Worm (Caenorhabditis elegans) whole organism, L1 larva: ENCODE data around the gene daf-15.

Experiments
- C04F5.9 ChIP-seq: sonication (generic microtip); optimal IDR thresholded peaks from 2 replicates; lab custom pipeline; 2016; ENCODE audit warnings: missing genetic modification characterization, missing compliant biosample characterization
- C16A3.4 ChIP-seq: fragments of 150-350 bp; optimal IDR thresholded peaks from 2 replicates; lab custom pipeline; 2014; ENCODE audit warnings: missing biosample characterization, missing genetic modification characterization
- F16B12.6 ChIP-seq: fragments of 150-350 bp; optimal IDR thresholded peaks from 2 replicates; lab custom pipeline; 2014; ENCODE audit warnings: missing biosample characterization, missing genetic modification characterization
- alr-1 ChIP-seq: fragments of 200-800 bp; sonication (Bioruptor generic); optimal IDR thresholded peaks from 2 replicates; lab custom pipeline; 2018; ENCODE audit warnings: borderline replicate concordance, mild to moderate bottlenecking, missing genetic modification characterization, missing compliant biosample characterization
- aly-2 ChIP-seq: fragments of 150-350 bp; optimal IDR thresholded peaks from 2 replicates; lab custom pipeline; 2014; ENCODE audit warnings: missing biosample characterization, missing genetic modification characterization
- blmp-1 ChIP-seq: fragments of 150-350 bp; optimal IDR thresholded peaks from 2 replicates; lab custom pipeline; 2014; ENCODE audit warnings: missing biosample characterization, missing genetic modification characterization
- ceh-82 ChIP-seq, 3 experiments: fragments of 150-350 bp in 1 of 3; sonication (generic microtip) in 2 of 3; optimal IDR thresholded peaks; 2 replicates each; lab custom pipeline; 2014 to 2017; ENCODE audit warnings: missing biosample characterization in 3 of 3, missing genetic modification characterization in 3 of 3
- ceh-88 ChIP-seq: fragments of 200-800 bp; sonication (Bioruptor generic); IDR thresholded peaks from 2 replicates; pipeline ENCODE4 v1.3.6; 2022; ENCODE audit warnings: missing genetic modification characterization, missing compliant biosample characterization
- efl-1 ChIP-seq, 4 experiments: fragments of 150-350 bp; optimal IDR thresholded peaks in 3 of 4; peaks in 1 of 4; 1 replicate in 1 of 4; 2 replicates in 3 of 4; lab custom pipeline; 2014; ENCODE audit warnings: missing biosample characterization in 2 of 4, missing genetic modification characterization in 2 of 4, missing genetic modification reagents in 2 of 4
- efl-3 ChIP-seq: fragments of 200-800 bp; sonication (Bioruptor generic); optimal IDR thresholded peaks from 2 replicates; lab custom pipeline; 2018; ENCODE audit warnings: mild to moderate bottlenecking, missing genetic modification characterization, missing compliant biosample characterization
- egl-13 ChIP-seq: sonication (generic microtip); optimal IDR thresholded peaks from 2 replicates; lab custom pipeline; 2016; ENCODE audit warnings: missing genotype, missing genetic modification reagents, missing genetic modification characterization, missing compliant biosample characterization
- elt-3 ChIP-seq, 6 experiments: fragments of 150-350 bp in 1 of 6; sonication (generic microtip); optimal IDR thresholded peaks; 2 replicates each; lab custom pipeline; 2017 to 2018; ENCODE audit warnings: missing biosample characterization in 6 of 6, missing genetic modification characterization in 6 of 6, inconsistent platforms in 1 of 6
- fkh-4 ChIP-seq: sonication (generic microtip); optimal IDR thresholded peaks from 2 replicates; lab custom pipeline; 2016; ENCODE audit warnings: missing compliant biosample characterization, missing genetic modification characterization, borderline replicate concordance
- fkh-8 ChIP-seq: sonication (generic microtip); optimal IDR thresholded peaks from 2 replicates; lab custom pipeline; 2016; ENCODE audit warnings: mild to moderate bottlenecking, missing genetic modification characterization, missing compliant biosample characterization
- grh-1 ChIP-seq: fragments of 200-800 bp; sonication (Bioruptor generic); IDR thresholded peaks from 2 replicates; pipeline ENCODE4 v1.3.6; 2022; ENCODE audit warnings: missing genetic modification reagents, missing genetic modification characterization, missing compliant biosample characterization
- hlh-4 ChIP-seq: sonication (generic microtip); optimal IDR thresholded peaks from 2 replicates; lab custom pipeline; 2016; ENCODE audit warnings: mild to moderate bottlenecking, missing genetic modification characterization, missing compliant biosample characterization
- hpl-2 ChIP-seq: fragments of 150-350 bp; optimal IDR thresholded peaks from 2 replicates; lab custom pipeline; 2014; ENCODE audit warnings: missing biosample characterization, missing genetic modification reagents, missing genetic modification characterization
- jun-1 ChIP-seq: fragments of 150-350 bp; optimal IDR thresholded peaks from 2 replicates; lab custom pipeline; 2014; ENCODE audit warnings: missing biosample characterization, missing genetic modification reagents, missing genetic modification characterization
- lin-13 ChIP-seq: fragments of 150-350 bp; optimal IDR thresholded peaks from 2 replicates; lab custom pipeline; 2014; ENCODE audit warnings: missing biosample characterization, missing genetic modification reagents, missing genetic modification characterization
- lin-14 ChIP-seq: fragments of 200-800 bp; sonication (Bioruptor generic); optimal IDR thresholded peaks from 2 replicates; lab custom pipeline; 2018; ENCODE audit warnings: mild to moderate bottlenecking, missing genetic modification characterization, moderate library complexity, missing compliant biosample characterization
- lin-35 ChIP-seq, 2 experiments: fragments of 150-350 bp; optimal IDR thresholded peaks; 2 replicates each; lab custom pipeline; 2014; ENCODE audit warnings: missing biosample characterization in 2 of 2, missing genetic modification characterization in 2 of 2, missing genetic modification reagents in 2 of 2
- lin-39 ChIP-seq: fragments of 150-350 bp; optimal IDR thresholded peaks from 2 replicates; lab custom pipeline; 2014; ENCODE audit warnings: missing biosample characterization, missing genetic modification reagents, missing genetic modification characterization
- mep-1 ChIP-seq: fragments of 150-350 bp; optimal IDR thresholded peaks from 2 replicates; lab custom pipeline; 2014; ENCODE audit warnings: missing biosample characterization, missing genetic modification characterization
- nhr-12 ChIP-seq: sonication (generic microtip); optimal IDR thresholded peaks from 2 replicates; lab custom pipeline; 2017; ENCODE audit warnings: missing biosample characterization, missing genetic modification characterization
- nhr-19 ChIP-seq: fragments of 200-800 bp; sonication (Bioruptor generic); conservative IDR thresholded peaks from 2 replicates; pipeline ENCODE4 v1.3.6; 2022; ENCODE audit warnings: missing genetic modification characterization, missing compliant biosample characterization
- nhr-20 ChIP-seq: sonication (generic microtip); optimal IDR thresholded peaks from 2 replicates; lab custom pipeline; 2016; ENCODE audit warnings: mild to moderate bottlenecking, missing genetic modification characterization, missing compliant biosample characterization
- nhr-237 ChIP-seq: fragments of 150-350 bp; optimal IDR thresholded peaks from 2 replicates; lab custom pipeline; 2014; ENCODE audit warnings: missing biosample characterization, missing genetic modification characterization
- nhr-28 ChIP-seq: fragments of 150-350 bp; optimal IDR thresholded peaks from 2 replicates; lab custom pipeline; 2014; ENCODE audit warnings: missing biosample characterization, missing genetic modification characterization
- nhr-77 ChIP-seq: fragments of 150-350 bp; optimal IDR thresholded peaks from 2 replicates; lab custom pipeline; 2014; ENCODE audit warnings: missing biosample characterization, missing genetic modification characterization
- pag-3 ChIP-seq: sonication (generic microtip); optimal IDR thresholded peaks from 2 replicates; lab custom pipeline; 2017; ENCODE audit warnings: missing genetic modification characterization, mild to moderate bottlenecking, missing compliant biosample characterization, antibody characterized with exemption, borderline replicate concordance; ENCODE audit not compliant: insufficient read depth
- pax-3 ChIP-seq: fragments of 200-800 bp; sonication (Bioruptor generic); optimal IDR thresholded peaks from 2 replicates; lab custom pipeline; 2018; ENCODE audit warnings: mild to moderate bottlenecking, missing genetic modification characterization, moderate library complexity, missing compliant biosample characterization
- rnt-1 ChIP-seq: sonication (generic microtip); optimal IDR thresholded peaks from 2 replicates; lab custom pipeline; 2016; ENCODE audit warnings: mild to moderate bottlenecking, missing genetic modification characterization, moderate library complexity, missing compliant biosample characterization
- sptf-1 ChIP-seq: fragments of 150-350 bp; optimal IDR thresholded peaks from 2 replicates; lab custom pipeline; 2014; ENCODE audit warnings: missing biosample characterization, missing genetic modification characterization
- sup-37 ChIP-seq: fragments of 200-800 bp; sonication (Bioruptor generic); optimal IDR thresholded peaks from 2 replicates; lab custom pipeline; 2018; ENCODE audit warnings: mild to moderate bottlenecking, missing genetic modification characterization, missing compliant biosample characterization
- tbx-2 ChIP-seq: sonication (generic microtip); optimal IDR thresholded peaks from 2 replicates; lab custom pipeline; 2016; ENCODE audit warnings: missing genetic modification characterization, missing compliant biosample characterization
- unc-30 ChIP-seq: sonication (generic microtip); optimal IDR thresholded peaks from 2 replicates; lab custom pipeline; 2017; ENCODE audit warnings: missing biosample characterization, missing genetic modification characterization
- unc-86 ChIP-seq: sonication (generic microtip); optimal IDR thresholded peaks from 2 replicates; lab custom pipeline; 2016; ENCODE audit warnings: missing genetic modification characterization, missing compliant biosample characterization
- vab-15 ChIP-seq: sonication (generic microtip); optimal IDR thresholded peaks from 2 replicates; lab custom pipeline; 2017; ENCODE audit warnings: missing genotype, mild to moderate bottlenecking, missing genetic modification characterization, missing compliant biosample characterization
- xbp-1 ChIP-seq: sonication (generic microtip); optimal IDR thresholded peaks from 2 replicates; lab custom pipeline; 2016; ENCODE audit warnings: missing genetic modification characterization, missing compliant biosample characterization
- zag-1 ChIP-seq: fragments of 150-350 bp; optimal IDR thresholded peaks from 2 replicates; lab custom pipeline; 2014; ENCODE audit warnings: missing biosample characterization, missing genetic modification characterization

The daf-15 gene

DNA sequence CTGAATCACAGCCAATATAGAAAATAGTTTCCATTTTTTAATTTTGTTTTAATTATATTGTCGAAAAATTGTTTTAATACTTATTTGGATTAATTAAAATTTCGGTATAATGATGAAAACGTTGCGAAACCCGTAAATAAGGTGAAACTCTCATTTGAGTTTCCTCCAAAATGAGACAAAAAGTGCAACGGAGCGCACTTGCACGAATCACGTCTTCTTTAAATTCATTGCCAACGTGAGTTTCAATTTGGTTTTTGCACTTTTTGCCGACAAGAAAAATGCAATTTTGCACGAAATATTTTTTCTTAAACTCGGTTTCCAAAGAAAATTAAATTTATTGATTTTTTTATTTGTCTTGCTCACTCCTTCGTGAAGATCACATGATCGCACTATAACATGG is at the start of gene daf-15 (continued):
- TF ChIP-seq ceh-82 (tag; optimal IDR thresholded peaks at IDR 0.05; lab: Kevin White, UChicago) (peak in 2 of 3 experiments; percentile 20 to 78), C16A3.4 (tag; lab: Kevin White, UChicago) (peak; percentile 68), nhr-12 (tag; lab: Kevin White, UChicago) (no peak), blmp-1 (tag; lab: Kevin White, UChicago) (peak; percentile 42), sup-37 (GFP tag; lab: Kevin White, UChicago) (no peak), elt-3 (tag; optimal IDR thresholded peaks at IDR 0.05; lab: Kevin White, UChicago) (peak in 2 of 6 experiments; percentile 9 to 30), lin-39 (tag; lab: Kevin White, UChicago) (peak; percentile 36), nhr-19 (GFP tag; lab: Robert Waterston, UW) (peak; percentile 35), ceh-88 (GFP tag; lab: Robert Waterston, UW) (no peak), hlh-4 (tag; lab: Kevin White, UChicago) (no peak), alr-1 (tag; lab: Kevin White, UChicago) (no peak), pax-3 (tag; lab: Kevin White, UChicago) (no peak), nhr-237 (tag; lab: Kevin White, UChicago) (no peak), lin-14 (GFP tag; lab: Kevin White, UChicago) (no peak), vab-15 (tag; lab: Kevin White, UChicago) (no peak), F16B12.6 (tag; lab: Kevin White, UChicago) (no peak), egl-13 (tag; lab: Kevin White, UChicago) (peak; percentile 25), lin-13 (GFP tag; lab: Kevin White, UChicago) (peak; percentile 40), nhr-77 (tag; lab: Kevin White, UChicago) (peak; percentile 13), grh-1 (0 out of 2 replicates have a peak, but pooled peaks have one; percentile 6), aly-2 (tag; lab: Kevin White, UChicago) (peak; percentile 5), unc-86 (tag; lab: Kevin White, UChicago) (peak; percentile 41), efl-3 (GFP tag; lab: Kevin White, UChicago) (no peak), lin-35 (GFP tag; optimal IDR thresholded peaks at IDR 0.05; lab: Kevin White, UChicago) (peak; percentile 95 to 98), efl-1 (optimal IDR thresholded peaks at IDR 0.05; lab: Kevin White, UChicago) (peak; percentile 83 to 97), efl-1 (GFP tag; optimal IDR thresholded peaks at IDR 0.05 in 1 of 2; lab: Kevin White, UChicago) (peak; percentile 97 to 100), jun-1 (tag; lab: Kevin White, UChicago) (no peak), zag-1 (tag; lab: Kevin White, UChicago) (no peak), nhr-20 (tag; lab: Kevin White, UChicago) (peak; percentile 48), C04F5.9 (tag; lab: Kevin White, UChicago) (no peak), unc-30 (tag; lab: Kevin White, UChicago) (no peak)

DNA sequence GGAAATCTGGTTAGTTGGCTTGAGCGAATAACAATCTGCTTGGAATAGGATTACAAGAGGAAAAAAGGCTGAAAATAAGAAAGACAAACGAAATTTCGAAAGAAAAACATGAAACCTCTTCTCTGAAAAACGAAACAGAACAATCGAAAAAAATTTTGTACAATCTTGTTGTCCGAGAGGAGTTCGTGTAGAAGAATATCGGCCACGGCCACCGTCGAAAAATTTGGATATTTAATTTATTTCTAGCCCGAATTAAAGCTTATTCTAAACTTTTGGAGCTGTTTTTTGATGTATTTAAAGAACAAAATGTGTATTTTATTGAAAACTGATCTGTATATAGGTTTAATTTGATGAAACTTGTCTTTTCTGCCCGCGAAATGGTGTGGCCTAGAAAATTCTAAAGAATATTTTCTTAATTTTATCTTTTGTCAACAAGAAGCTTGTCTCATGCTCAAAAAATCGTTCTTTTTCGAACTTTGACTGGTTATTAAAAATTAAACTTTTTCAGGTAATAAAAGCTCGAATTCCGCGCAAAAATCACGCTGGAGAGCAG is 49.4 kb upstream of the daf-15 start, which contains the start of gene T20D3.5:
TSS of gene T20D3.5 (plus strand) at position 503 of the 553 bp plus-strand sequence.
- TF ChIP-seq fkh-8 (tag; lab: Kevin White, UChicago) (no peak), rnt-1 (tag; lab: Kevin White, UChicago) (peak; percentile 13)

- TF ChIP-seq hlh-4 (tag; lab: Kevin White, UChicago) (no peak), hpl-2 (GFP tag; lab: Kevin White, UChicago) (no peak), efl-1 (optimal IDR thresholded peaks at IDR 0.05; lab: Kevin White, UChicago) (no peak), efl-1 (GFP tag; optimal IDR thresholded peaks at IDR 0.05 in 1 of 2; lab: Kevin White, UChicago) (no peak), nhr-28 (tag; lab: Kevin White, UChicago) (no peak), aly-2 (tag; lab: Kevin White, UChicago) (no peak), egl-13 (tag; lab: Kevin White, UChicago) (no peak), fkh-4 (no peak), efl-3 (GFP tag; lab: Kevin White, UChicago) (no peak), xbp-1 (no peak), unc-30 (tag; lab: Kevin White, UChicago) (no peak), sptf-1 (tag; lab: Kevin White, UChicago) (no peak), pag-3 (tag; lab: Kevin White, UChicago) (no peak), tbx-2 (tag; lab: Kevin White, UChicago) (no peak), rnt-1 (tag; lab: Kevin White, UChicago) (no peak), mep-1 (tag; lab: Kevin White, UChicago) (no peak), fkh-8 (tag; lab: Kevin White, UChicago) (no peak), blmp-1 (tag; lab: Kevin White, UChicago) (no peak), nhr-19 (GFP tag; lab: Robert Waterston, UW) (no peak)
These were observed 46.8 kb upstream of the daf-15 start, which contains the start of gene T20D3.6 for ce11 chrIV:9339205-9339604. T20D3.6 (minus strand) TSS chrIV:9339305.
